Worm (Caenorhabditis elegans) whole organism, early embryonic: ENCODE measurements around the gene clp-7.

Experiments used
- B0310.2 ChIP-seq: sonication (generic microtip); optimal IDR thresholded peaks from 2 replicates; lab custom pipeline; 2016; ENCODE audit warnings: mild to moderate bottlenecking, missing genetic modification characterization, missing compliant biosample characterization
- F13C5.2 ChIP-seq: sonication (generic microtip); optimal IDR thresholded peaks from 2 replicates; lab custom pipeline; 2017; ENCODE audit warnings: mild to moderate bottlenecking, missing genetic modification characterization, inconsistent platforms, missing compliant biosample characterization
- ama-1 ChIP-seq: fragments of 150-350 bp; optimal IDR thresholded peaks from 2 replicates; lab custom pipeline; 2014
- ceh-36 ChIP-seq: sonication (generic microtip); optimal IDR thresholded peaks from 2 replicates; lab custom pipeline; 2016; ENCODE audit warnings: missing genetic modification characterization, inconsistent platforms, missing compliant biosample characterization
- flt-1 ChIP-seq: fragments of 200-800 bp; sonication (Bioruptor generic); IDR thresholded peaks from 2 replicates; pipeline ENCODE4 v1.3.6; 2022; ENCODE audit warnings: missing genetic modification characterization, missing compliant biosample characterization
- hmbx-1 ChIP-seq: sonication (generic microtip); optimal IDR thresholded peaks from 2 replicates; lab custom pipeline; 2016; ENCODE audit warnings: mild to moderate bottlenecking, missing genetic modification characterization, missing compliant biosample characterization
- pes-1 ChIP-seq: fragments of 200-800 bp; sonication (Bioruptor generic); IDR thresholded peaks from 2 replicates; pipeline ENCODE4 v1.3.6; 2022; ENCODE audit warnings: missing genetic modification reagents, missing genetic modification characterization, missing compliant biosample characterization
- sea-1 ChIP-seq: fragments of 200-800 bp; sonication (Bioruptor generic); conservative IDR thresholded peaks from 2 replicates; pipeline ENCODE4 v1.3.6; 2022; ENCODE audit warnings: missing genetic modification characterization, missing compliant biosample characterization
- tbx-37 ChIP-seq: fragments of 200-800 bp; sonication (Bioruptor generic); conservative IDR thresholded peaks from 2 replicates; pipeline ENCODE4 v1.3.6; 2022; ENCODE audit warnings: missing genetic modification reagents, missing genetic modification characterization, missing compliant biosample characterization
- tra-4 ChIP-seq: sonication (generic microtip); optimal IDR thresholded peaks from 2 replicates; lab custom pipeline; 2017; ENCODE audit warnings: missing genetic modification characterization, missing compliant biosample characterization

DNA sequence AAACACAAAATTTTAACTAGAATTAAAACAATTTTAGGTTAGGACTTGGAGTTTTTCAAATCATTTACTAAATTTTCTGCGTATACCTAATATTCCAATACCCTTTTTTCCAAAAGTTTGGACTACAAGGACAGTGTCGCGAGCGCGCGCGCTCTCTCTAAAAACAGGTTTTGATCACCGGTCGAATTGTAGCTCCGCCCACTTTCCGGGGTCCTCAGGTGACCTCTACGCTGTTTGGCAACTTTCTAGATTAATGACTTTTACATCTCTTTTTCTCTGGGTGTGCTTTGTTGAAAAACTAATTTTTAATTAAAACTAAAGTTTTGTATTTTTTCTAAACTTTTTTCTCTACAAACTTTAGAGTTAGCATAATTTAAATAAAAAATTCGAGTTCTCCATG lies 56.7 kb downstream of the clp-7 start:
- TF ChIP-seq ama-1 (lab: Kevin White, UChicago) = no peak
- TF ChIP-seq ceh-36 (tag; lab: Kevin White, UChicago) = no peak
- no peak for TF ChIP-seq F13C5.2 (tag; lab: Kevin White, UChicago)
- TF ChIP-seq pes-1 (GFP tag; lab: Robert Waterston, UW) = no peak
- TF ChIP-seq sea-1 (GFP tag; lab: Robert Waterston, UW) = no peak
- no peak for TF ChIP-seq hmbx-1
- TF ChIP-seq flt-1 (GFP tag; lab: Robert Waterston, UW) = no peak
- TF ChIP-seq B0310.2 (tag; lab: Kevin White, UChicago) = no peak
- TF ChIP-seq tbx-37 (GFP tag; lab: Robert Waterston, UW) = no peak
- TF ChIP-seq tra-4 (tag; lab: Kevin White, UChicago) = no peak
